Fruit fly (Drosophila melanogaster) whole organism, prepupa: ENCODE data around the gene CG32532.

Experiments
- Blimp-1 ChIP-seq: fragments of 200-800 bp; sonication (Bioruptor generic); optimal IDR thresholded peaks from 3 replicates; lab custom pipeline; 2017; ENCODE audit warnings: missing biosample characterization, missing genetic modification characterization, mild to moderate bottlenecking, moderate library complexity, missing genetic modification reagents
- CG10631 ChIP-seq: fragments of 200-800 bp; sonication (Bioruptor generic); optimal IDR thresholded peaks from 2 replicates; lab custom pipeline; 2016; ENCODE audit warnings: missing biosample characterization, missing genetic modification characterization
- CG11294 ChIP-seq: fragments of 200-800 bp; sonication (Bioruptor generic); IDR thresholded peaks from 2 replicates; pipeline ENCODE4 v1.3.6; 2022; ENCODE audit warnings: missing biosample characterization, missing genetic modification characterization
- CG11902 ChIP-seq: fragments of 200-800 bp; sonication (Bioruptor generic); optimal IDR thresholded peaks from 3 replicates; lab custom pipeline; 2016; ENCODE audit warnings: missing biosample characterization, missing genetic modification characterization
- CG15336 ChIP-seq: fragments of 200-800 bp; sonication (Bioruptor generic); IDR thresholded peaks from 2 replicates; pipeline ENCODE4 v1.3.6; 2022; ENCODE audit warnings: missing biosample characterization, missing genetic modification characterization
- CG3032 ChIP-seq: fragments of 200-800 bp; optimal IDR thresholded peaks from 2 replicates; lab custom pipeline; 2019; ENCODE audit warnings: missing biosample characterization, mild to moderate bottlenecking, missing genetic modification characterization, moderate library complexity
- CG31627 ChIP-seq: fragments of 200-800 bp; sonication (Bioruptor generic); optimal IDR thresholded peaks from 3 replicates; lab custom pipeline; 2016; ENCODE audit warnings: missing biosample characterization, missing genetic modification characterization
- CG34406 ChIP-seq: fragments of 200-800 bp; sonication (Bioruptor generic); optimal IDR thresholded peaks from 3 replicates; lab custom pipeline; 2016; ENCODE audit warnings: missing biosample characterization, missing genetic modification characterization
- CG4318 ChIP-seq: fragments of 200-800 bp; sonication (Bioruptor generic); optimal IDR thresholded peaks from 3 replicates; lab custom pipeline; 2017; ENCODE audit warnings: missing biosample characterization, mild to moderate bottlenecking, missing genetic modification characterization
- CG6163 ChIP-seq: fragments of 200-800 bp; sonication (Bioruptor generic); IDR thresholded peaks from 3 replicates; pipeline ENCODE4 v1.3.6; 2022; ENCODE audit warnings: missing biosample characterization, missing genetic modification characterization
- CG6854 ChIP-seq: fragments of 200-800 bp; sonication (Bioruptor generic); optimal IDR thresholded peaks from 2 replicates; lab custom pipeline; 2017; ENCODE audit warnings: missing biosample characterization, mild to moderate bottlenecking, missing genetic modification characterization
- CG7368 ChIP-seq: fragments of 200-800 bp; sonication (Bioruptor generic); optimal IDR thresholded peaks from 3 replicates; lab custom pipeline; 2016; ENCODE audit warnings: missing biosample characterization, missing genetic modification characterization
- CG8119 ChIP-seq: fragments of 200-800 bp; sonication (Bioruptor generic); IDR thresholded peaks from 3 replicates; pipeline ENCODE4 v1.3.6; 2022; ENCODE audit warnings: missing biosample characterization, missing genetic modification characterization
- CG8632 ChIP-seq: fragments of 200-800 bp; sonication (Bioruptor generic); optimal IDR thresholded peaks from 3 replicates; lab custom pipeline; 2016; ENCODE audit warnings: missing biosample characterization, missing genetic modification characterization
- CG9139 ChIP-seq: fragments of 200-800 bp; sonication (Bioruptor generic); optimal IDR thresholded peaks from 3 replicates; lab custom pipeline; 2017; ENCODE audit warnings: missing biosample characterization, mild to moderate bottlenecking, missing genetic modification characterization
- Eip78C ChIP-seq: fragments of 200-800 bp; sonication (Bioruptor generic); peaks from one replicate; lab custom pipeline; 2016; ENCODE audit warnings: missing biosample characterization, missing genetic modification characterization
- Ets21C ChIP-seq: fragments of 200-800 bp; sonication (Bioruptor generic); optimal IDR thresholded peaks from 3 replicates; lab custom pipeline; 2016; ENCODE audit warnings: missing biosample characterization, missing genetic modification characterization
- Ets96B ChIP-seq: fragments of 200-800 bp; optimal IDR thresholded peaks from 2 replicates; lab custom pipeline; 2019; ENCODE audit warnings: missing biosample characterization, mild to moderate bottlenecking, missing genetic modification characterization, moderate library complexity
- Gug ChIP-seq: fragments of 200-800 bp; sonication (Bioruptor generic); IDR thresholded peaks from 2 replicates; pipeline ENCODE4 v1.3.6; 2022; ENCODE audit warnings: missing biosample characterization, missing genetic modification characterization
- Hr39 ChIP-seq: fragments of 200-800 bp; sonication (Bioruptor generic); optimal IDR thresholded peaks from 2 replicates; lab custom pipeline; 2016; ENCODE audit warnings: missing biosample characterization, missing genetic modification characterization
- Hr4 ChIP-seq: fragments of 200-800 bp; sonication (Bioruptor generic); optimal IDR thresholded peaks from 3 replicates; lab custom pipeline; 2016; ENCODE audit warnings: missing biosample characterization, missing genetic modification characterization
- Lpt ChIP-seq: fragments of 200-800 bp; sonication (Bioruptor generic); optimal IDR thresholded peaks from 3 replicates; lab custom pipeline; 2016; ENCODE audit warnings: missing biosample characterization, missing genetic modification characterization
- Met ChIP-seq: fragments of 200-800 bp; sonication (Bioruptor generic); optimal IDR thresholded peaks from 3 replicates; lab custom pipeline; 2016; ENCODE audit warnings: missing biosample characterization, missing genetic modification characterization
- Sox102F ChIP-seq: fragments of 200-800 bp; sonication (Bioruptor generic); optimal IDR thresholded peaks from 2 replicates; lab custom pipeline; 2016; ENCODE audit warnings: missing biosample characterization, mild to moderate bottlenecking, missing genetic modification characterization
- Sox15 ChIP-seq: fragments of 200-800 bp; sonication (Bioruptor generic); optimal IDR thresholded peaks from 3 replicates; lab custom pipeline; 2016; ENCODE audit warnings: missing biosample characterization, missing genetic modification characterization
- achi ChIP-seq: fragments of 200-800 bp; sonication (Bioruptor generic); optimal IDR thresholded peaks from 3 replicates; lab custom pipeline; 2016; ENCODE audit warnings: missing biosample characterization, missing genetic modification characterization
- acj6 ChIP-seq: fragments of 200-800 bp; sonication (Bioruptor generic); optimal IDR thresholded peaks from 3 replicates; lab custom pipeline; 2016; ENCODE audit warnings: missing biosample characterization, missing genetic modification characterization
- cyc ChIP-seq: fragments of 200-800 bp; sonication (Bioruptor generic); optimal IDR thresholded peaks from 3 replicates; lab custom pipeline; 2016; ENCODE audit warnings: missing biosample characterization, missing genetic modification characterization
- dac ChIP-seq: fragments of 200-800 bp; sonication (Bioruptor generic); optimal IDR thresholded peaks from 2 replicates; lab custom pipeline; 2017; ENCODE audit warnings: missing biosample characterization, mild to moderate bottlenecking, missing genetic modification characterization
- dsx ChIP-seq: fragments of 200-800 bp; optimal IDR thresholded peaks from 3 replicates; lab custom pipeline; 2019; ENCODE audit warnings: missing biosample characterization, mild to moderate bottlenecking, missing genetic modification characterization, moderate library complexity; ENCODE audit not compliant: poor library complexity, severe bottlenecking
- eg ChIP-seq: fragments of 200-800 bp; sonication (Bioruptor generic); IDR thresholded peaks from 3 replicates; pipeline ENCODE4 v1.3.6; 2022; ENCODE audit warnings: missing biosample characterization, missing genetic modification characterization
- esn ChIP-seq: fragments of 200-800 bp; sonication (Bioruptor generic); optimal IDR thresholded peaks from 2 replicates; lab custom pipeline; 2016; ENCODE audit warnings: missing biosample characterization, mild to moderate bottlenecking, missing genetic modification characterization, moderate library complexity
- fd59A ChIP-seq: fragments of 200-800 bp; sonication (Bioruptor generic); optimal IDR thresholded peaks from 2 replicates; lab custom pipeline; 2017; ENCODE audit warnings: missing biosample characterization, mild to moderate bottlenecking, missing genetic modification characterization, missing genetic modification reagents
- fd85E ChIP-seq: fragments of 200-800 bp; sonication (Bioruptor generic); optimal IDR thresholded peaks from 3 replicates; lab custom pipeline; 2016; ENCODE audit warnings: missing biosample characterization, missing genetic modification characterization
- lz ChIP-seq: fragments of 200-800 bp; sonication (Bioruptor generic); optimal IDR thresholded peaks from 3 replicates; lab custom pipeline; 2016; ENCODE audit warnings: missing biosample characterization, missing genetic modification characterization
- pdm3 ChIP-seq: fragments of 200-800 bp; sonication (Bioruptor generic); optimal IDR thresholded peaks from 3 replicates; lab custom pipeline; 2016; ENCODE audit warnings: missing biosample characterization, missing genetic modification characterization
- ss ChIP-seq, 2 experiments: fragments of 200-800 bp; sonication (Bioruptor generic); optimal IDR thresholded peaks; 2 replicates in 1 of 2; 3 replicates in 1 of 2; lab custom pipeline; 2017 to 2018; ENCODE audit warnings: mild to moderate bottlenecking in 2 of 2, missing biosample characterization in 2 of 2, missing genetic modification characterization in 2 of 2, moderate library complexity in 1 of 2
- svp ChIP-seq: fragments of 200-800 bp; sonication (Bioruptor generic); peaks from one replicate; lab custom pipeline; 2016; ENCODE audit warnings: missing biosample characterization, missing genetic modification characterization

Gene CG32532

dm6 chrX:19573687-19574086, 26.4 kb upstream of the CG32532 start:
- TF ChIP-seq fd85E (GFP tag; lab: Kevin White, UChicago) (no peak), pdm3 (GFP tag; lab: Kevin White, UChicago) (no peak), Sox15 (GFP tag; lab: Kevin White, UChicago) (no peak)

dm6 chrX:19565714-19566316, 18.5 kb upstream of the CG32532 start, which contains the start of the genes Grip84 and car:
Gene Grip84, minus strand, starts transcription at chrX:19565764.
Gene car, plus strand, starts transcription at chrX:19566019.
- TF ChIP-seq CG34406: peak; percentile 27
- TF ChIP-seq Ets96B (tag; lab: Kevin White, UChicago): peak; percentile 51
- peak; percentile 54 for TF ChIP-seq CG31627 (GFP tag; lab: Kevin White, UChicago)
- TF ChIP-seq dac (GFP tag; lab: Kevin White, UChicago): peak; percentile 41
- TF ChIP-seq eg (GFP tag; lab: Robert Waterston, UW): peak; percentile 66
- TF ChIP-seq esn (GFP tag; lab: Kevin White, UChicago): peak; percentile 61
- no peak for TF ChIP-seq dsx
- no peak for TF ChIP-seq CG9139
- no peak for TF ChIP-seq CG7368 (GFP tag; lab: Kevin White, UChicago)
- TF ChIP-seq cyc: peak; percentile 58
- no peak for TF ChIP-seq Sox102F (GFP tag; lab: Kevin White, UChicago)
- TF ChIP-seq CG6163 (GFP tag; lab: Robert Waterston, UW): 0 out of 3 replicates have a peak, but pooled peaks have one; percentile 48
- no peak for TF ChIP-seq acj6
- TF ChIP-seq CG10631 (GFP tag; lab: Kevin White, UChicago): no peak
- no peak for TF ChIP-seq svp (GFP tag; lab: Kevin White, UChicago)
- peak; percentile 49 for TF ChIP-seq lz (GFP tag; lab: Kevin White, UChicago)
- peak; percentile 43 for TF ChIP-seq Ets21C (GFP tag; lab: Kevin White, UChicago)
- TF ChIP-seq fd59A (GFP tag; lab: Kevin White, UChicago): peak; percentile 31
- TF ChIP-seq CG3032 (tag; lab: Kevin White, UChicago): peak; percentile 73
- no peak for TF ChIP-seq Lpt (GFP tag; lab: Kevin White, UChicago)
- no peak for TF ChIP-seq Blimp-1
- TF ChIP-seq CG4318 (GFP tag; lab: Kevin White, UChicago): no peak
- TF ChIP-seq Hr4: peak; percentile 69
- no peak; the same call in 1 of the 2 replicates for TF ChIP-seq CG15336 (GFP tag; lab: Robert Waterston, UW)
- TF ChIP-seq Gug (GFP tag; lab: Robert Waterston, UW): peak; percentile 63
- peak; percentile 66 for TF ChIP-seq Sox15 (GFP tag; lab: Kevin White, UChicago)
- TF ChIP-seq Eip78C (GFP tag; lab: Kevin White, UChicago): peak; percentile 90
- peak; percentile 56; the same call in 1 of the 2 replicates for TF ChIP-seq CG11294 (GFP tag; lab: Robert Waterston, UW)
- TF ChIP-seq CG6854 (GFP tag; lab: Kevin White, UChicago): no peak
- TF ChIP-seq Met (GFP tag; lab: Kevin White, UChicago): no peak
- peak; percentile 53 for TF ChIP-seq Hr39 (GFP tag; lab: Kevin White, UChicago)
- TF ChIP-seq CG11902: peak; percentile 28
- peak; percentile 49 for TF ChIP-seq achi (GFP tag; lab: Kevin White, UChicago)
- no peak for TF ChIP-seq ss (GFP tag; optimal IDR thresholded peaks at IDR 0.05; lab: Kevin White, UChicago)

dm6 chrX:19549570-19549969, 2.3 kb upstream of the CG32532 start:
- TF ChIP-seq esn (GFP tag; lab: Kevin White, UChicago) (no peak), lz (GFP tag; lab: Kevin White, UChicago) (no peak), acj6 (no peak), dsx (no peak), CG31627 (GFP tag; lab: Kevin White, UChicago) (no peak), CG8632 (GFP tag; lab: Kevin White, UChicago) (no peak), CG7368 (GFP tag; lab: Kevin White, UChicago) (no peak), Ets21C (GFP tag; lab: Kevin White, UChicago) (no peak), CG34406 (no peak), CG6854 (GFP tag; lab: Kevin White, UChicago) (no peak), svp (GFP tag; lab: Kevin White, UChicago) (no peak), Hr4 (no peak), Blimp-1 (no peak), CG8119 (GFP tag; lab: Robert Waterston, UW) (no peak), eg (GFP tag; lab: Robert Waterston, UW) (no peak)
- TF ChIP-seq, all 60 proteins: peak for 0
